Fruit fly (Drosophila melanogaster): ENCODE results near the gene mRpL11.

mRpL11 gene

DNA sequence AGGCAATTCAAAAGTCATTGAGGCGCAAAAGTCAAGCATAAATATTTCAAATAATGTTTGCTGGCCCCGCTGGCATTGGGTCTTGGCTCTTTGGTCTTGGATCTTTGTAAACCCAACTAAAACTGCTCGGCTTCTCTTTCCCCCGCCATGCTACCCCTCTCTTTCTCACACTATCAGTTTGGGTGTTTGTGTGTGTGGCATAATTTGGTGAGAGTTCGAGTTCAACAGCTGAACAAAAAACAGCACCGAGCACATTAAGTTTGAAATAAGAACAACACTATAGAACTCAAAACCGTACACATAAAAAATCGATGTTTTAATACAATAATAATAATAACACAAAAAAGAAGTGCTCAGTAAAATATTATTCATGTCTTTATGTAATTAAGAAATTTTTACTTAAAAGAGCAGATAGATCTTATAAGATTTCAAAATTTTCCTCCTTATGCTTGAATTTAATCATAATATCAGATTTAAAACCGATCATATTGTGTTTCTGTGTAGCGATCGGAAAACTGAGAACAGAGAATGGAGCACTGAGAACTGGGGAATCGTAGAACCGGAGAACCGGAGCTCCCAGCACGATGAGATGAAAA is 33.1 kb upstream of the mRpL11 start (continued):
- TF ChIP-seq Hr51 (GFP tag; optimal IDR thresholded peaks at IDR 0.05) = peak; percentile 16 to 88
- TF ChIP-seq Fer3 (tag; optimal IDR thresholded peaks at IDR 0.05) = peak; percentile 82
- no peak for TF ChIP-seq CG6791 (GFP tag; IDR thresholded peaks at IDR 0.05; ENCODE audit: partially characterized antibody)
- TF ChIP-seq hb (GFP tag; IDR thresholded peaks at IDR 0.05; ENCODE audit: partially characterized antibody) = no peak
- TF ChIP-seq CG3065 (GFP tag; optimal IDR thresholded peaks at IDR 0.05) = peak; percentile 20
- TF ChIP-seq unc-4 (GFP tag; IDR thresholded peaks at IDR 0.05; ENCODE audit: partially characterized antibody) = no peak
- peak; percentile 19; the same call in 1 of the 2 replicates for TF ChIP-seq chm (GFP tag; IDR thresholded peaks at IDR 0.05)
- peak; percentile 34 for TF ChIP-seq CG13894 (tag; optimal IDR thresholded peaks at IDR 0.05)
- no peak for TF ChIP-seq CG31365 (tag; optimal IDR thresholded peaks at IDR 0.05)
- TF ChIP-seq Lim3 (GFP tag; IDR thresholded peaks at IDR 0.05) = no peak
- TF ChIP-seq chinmo (GFP tag; IDR thresholded peaks at IDR 0.05; ENCODE audit: partially characterized antibody) = peak; percentile 91
- TF ChIP-seq row (GFP tag; IDR thresholded peaks at IDR 0.05) = peak; percentile 89
- peak; percentile 64 for TF ChIP-seq cato (GFP tag; optimal IDR thresholded peaks at IDR 0.05; ENCODE audit: borderline replicate concordance)
- TF ChIP-seq CG8924 (tag; optimal IDR thresholded peaks at IDR 0.05) = peak; percentile 93
- TF ChIP-seq CG8089 (GFP tag; optimal IDR thresholded peaks at IDR 0.05) = no peak
- TF ChIP-seq hkb (optimal IDR thresholded peaks at IDR 0.05) = no peak
- TF ChIP-seq hkb (GFP tag; IDR thresholded peaks at IDR 0.05) = peak; percentile 76
- TF ChIP-seq Asciz (GFP tag; optimal IDR thresholded peaks at IDR 0.05) = peak; percentile 62
- TF ChIP-seq Tbp (GFP tag; optimal IDR thresholded peaks at IDR 0.05) = no peak
- peak; percentile 75 for TF ChIP-seq CG2120 (GFP tag; optimal IDR thresholded peaks at IDR 0.05)
- no peak for TF ChIP-seq her (GFP tag; optimal IDR thresholded peaks at IDR 0.05)
- peak; percentile 39 for TF ChIP-seq CG31388 (GFP tag; optimal IDR thresholded peaks at IDR 0.05)
- TF ChIP-seq Scr (GFP tag; IDR thresholded peaks at IDR 0.05; ENCODE audit: partially characterized antibody) = no peak
- TF ChIP-seq Dll (GFP tag; IDR thresholded peaks at IDR 0.05; ENCODE audit: partially characterized antibody) = no peak
- peak; percentile 44 for TF ChIP-seq CG4617 (GFP tag; optimal IDR thresholded peaks at IDR 0.05; ENCODE audit: borderline replicate concordance)
- no peak for TF ChIP-seq gcm2 (GFP tag; optimal IDR thresholded peaks at IDR 0.05)
- TF ChIP-seq NC2β (GFP tag; optimal IDR thresholded peaks at IDR 0.05) = peak; percentile 25
- no peak for TF ChIP-seq CG9797 (GFP tag; optimal IDR thresholded peaks at IDR 0.05)
- TF ChIP-seq az2 (GFP tag; optimal IDR thresholded peaks at IDR 0.05) = peak; percentile 78
- TF ChIP-seq CG13424 (tag; optimal IDR thresholded peaks at IDR 0.05) = peak; percentile 84
- peak; percentile 81 for TF ChIP-seq Oli (tag; optimal IDR thresholded peaks at IDR 0.05)
- TF ChIP-seq CG11696 (GFP tag; IDR thresholded peaks at IDR 0.05) = peak; percentile 65
- TF ChIP-seq CG12744 (GFP tag; optimal IDR thresholded peaks at IDR 0.05) = no peak
- peak; percentile 86 for TF ChIP-seq tgo (GFP tag; IDR thresholded peaks at IDR 0.05)
- TF ChIP-seq CG17359 (tag; optimal IDR thresholded peaks at IDR 0.05) = peak; percentile 78
- TF ChIP-seq CG14860 (GFP tag; IDR thresholded peaks at IDR 0.05; ENCODE audit: partially characterized antibody) = no peak
- TF ChIP-seq nmo (GFP tag; optimal IDR thresholded peaks at IDR 0.05) = peak; percentile 90
- no peak for TF ChIP-seq fd64A (GFP tag; optimal IDR thresholded peaks at IDR 0.05)
- peak; percentile 79 for TF ChIP-seq bcd (GFP tag; optimal IDR thresholded peaks at IDR 0.05)
- TF ChIP-seq Rfx (GFP tag; IDR thresholded peaks at IDR 0.05) = peak; percentile 79
- no peak for TF ChIP-seq insv (GFP tag; optimal IDR thresholded peaks at IDR 0.05)
- no peak for TF ChIP-seq CG3726 (GFP tag; IDR thresholded peaks at IDR 0.05)
- TF ChIP-seq HLHmδ (GFP tag; optimal IDR thresholded peaks at IDR 0.05) = no peak
- no peak for TF ChIP-seq nom (GFP tag; optimal IDR thresholded peaks at IDR 0.05)
- peak; percentile 44 for TF ChIP-seq chn (GFP tag; optimal IDR thresholded peaks at IDR 0.05)
- peak; percentile 60 for TF ChIP-seq kay (GFP tag; optimal IDR thresholded peaks at IDR 0.05)
- peak; percentile 38; the same call in 1 of the 2 replicates for TF ChIP-seq wdn (GFP tag; IDR thresholded peaks at IDR 0.05)
- TF ChIP-seq tin (GFP tag; optimal IDR thresholded peaks at IDR 0.05) = peak; percentile 71
- TF ChIP-seq vvl (GFP tag; IDR thresholded peaks at IDR 0.05) = peak; percentile 88
- no peak for TF ChIP-seq eyg (GFP tag; optimal IDR thresholded peaks at IDR 0.05)

Data from whole organism, embryonic.